Fruit fly (Drosophila melanogaster) whole organism, embryonic: ENCODE results near the gene CG12992.

Source experiments
- CG1024 ChIP-seq: fragments of 200-800 bp; sonication (Bioruptor generic); IDR thresholded peaks from 2 replicates; pipeline ENCODE4 v1.3.6; 2022; ENCODE audit warnings: missing biosample characterization, missing genetic modification characterization
- CG10267 ChIP-seq: fragments of 200-800 bp; sonication (Bioruptor generic); optimal IDR thresholded peaks from 2 replicates; lab custom pipeline; 2018; ENCODE audit warnings: missing biosample characterization, mild to moderate bottlenecking, missing genetic modification characterization, moderate library complexity
- CG10274 ChIP-seq: fragments of 200-800 bp; sonication (Bioruptor generic); optimal IDR thresholded peaks from 3 replicates; lab custom pipeline; 2017; ENCODE audit warnings: missing biosample characterization, mild to moderate bottlenecking, missing genetic modification characterization
- CG10654 ChIP-seq: fragments of 200-800 bp; sonication (Bioruptor generic); optimal IDR thresholded peaks from 2 replicates; lab custom pipeline; 2016; ENCODE audit warnings: missing biosample characterization, missing genetic modification characterization
- CG10979 ChIP-seq: fragments of 200-800 bp; sonication (Bioruptor generic); optimal IDR thresholded peaks from 2 replicates; lab custom pipeline; 2018; ENCODE audit warnings: missing biosample characterization, mild to moderate bottlenecking, missing genetic modification characterization, moderate library complexity
- CG11085 ChIP-seq: fragments of 200-800 bp; sonication (Bioruptor generic); IDR thresholded peaks from 2 replicates; pipeline ENCODE4 v1.3.6; 2022; ENCODE audit warnings: missing biosample characterization, missing genetic modification characterization
- CG11723 ChIP-seq: fragments of 200-800 bp; sonication (Bioruptor generic); optimal IDR thresholded peaks from 2 replicates; lab custom pipeline; 2017; ENCODE audit warnings: missing biosample characterization, mild to moderate bottlenecking, missing genetic modification characterization
- CG12942 ChIP-seq: fragments of 200-800 bp; sonication (Bioruptor generic); optimal IDR thresholded peaks from 3 replicates; lab custom pipeline; 2016; ENCODE audit warnings: missing biosample characterization, missing genetic modification characterization
- CG13775 ChIP-seq: fragments of 200-800 bp; sonication (Bioruptor generic); optimal IDR thresholded peaks from 3 replicates; lab custom pipeline; 2017; ENCODE audit warnings: missing biosample characterization, mild to moderate bottlenecking, missing genetic modification characterization
- CG14965 ChIP-seq: fragments of 200-800 bp; sonication (Bioruptor generic); optimal IDR thresholded peaks from 2 replicates; lab custom pipeline; 2016; ENCODE audit warnings: missing biosample characterization, missing genetic modification characterization, borderline replicate concordance
- CG15073 ChIP-seq: fragments of 200-800 bp; sonication (Bioruptor generic); optimal IDR thresholded peaks from 2 replicates; lab custom pipeline; 2016; ENCODE audit warnings: missing biosample characterization, missing genetic modification characterization
- CG16815 ChIP-seq: fragments of 200-800 bp; sonication (Bioruptor generic); optimal IDR thresholded peaks from 3 replicates; lab custom pipeline; 2017; ENCODE audit warnings: missing biosample characterization, mild to moderate bottlenecking, missing genetic modification characterization
- CG17186 ChIP-seq: fragments of 200-800 bp; sonication (Bioruptor generic); optimal IDR thresholded peaks from 3 replicates; lab custom pipeline; 2017; ENCODE audit warnings: missing biosample characterization, missing genetic modification reagents, missing genetic modification characterization
- CG2199 ChIP-seq: fragments of 200-800 bp; sonication (Bioruptor generic); IDR thresholded peaks from 3 replicates; pipeline ENCODE4 v1.3.6; 2022; ENCODE audit warnings: missing biosample characterization, missing genetic modification characterization
- CG2202 ChIP-seq: fragments of 200-800 bp; sonication (Bioruptor generic); optimal IDR thresholded peaks from 2 replicates; lab custom pipeline; 2018; ENCODE audit warnings: missing biosample characterization, mild to moderate bottlenecking, missing genetic modification characterization
- CG3163 ChIP-seq: fragments of 200-800 bp; sonication (Bioruptor generic); optimal IDR thresholded peaks from 3 replicates; lab custom pipeline; 2016; ENCODE audit warnings: missing biosample characterization, missing genetic modification characterization
- CG34376 ChIP-seq: fragments of 200-800 bp; sonication (Bioruptor generic); optimal IDR thresholded peaks from 2 replicates; lab custom pipeline; 2018; ENCODE audit warnings: missing biosample characterization, mild to moderate bottlenecking, missing genetic modification characterization
- CG4404 ChIP-seq: fragments of 200-800 bp; sonication (Bioruptor generic); IDR thresholded peaks from 2 replicates; pipeline ENCODE4 v1.3.6; 2022; ENCODE audit warnings: missing biosample characterization, missing genetic modification characterization
- CG6689 ChIP-seq: fragments of 200-800 bp; sonication (Bioruptor generic); IDR thresholded peaks from 2 replicates; pipeline ENCODE4 v1.3.6; 2022; ENCODE audit warnings: missing biosample characterization, missing genetic modification characterization
- CG6791 ChIP-seq: fragments of 200-800 bp; sonication (Bioruptor generic); IDR thresholded peaks from 3 replicates; pipeline ENCODE4 v1.3.6; 2022; ENCODE audit warnings: missing biosample characterization, missing genetic modification characterization; ENCODE audit not compliant: partially characterized antibody
- CG7786 ChIP-seq: fragments of 200-800 bp; sonication (Bioruptor generic); optimal IDR thresholded peaks from 2 replicates; lab custom pipeline; 2016; ENCODE audit warnings: missing biosample characterization, missing genetic modification characterization
- CG8089 ChIP-seq: fragments of 200-800 bp; sonication (Bioruptor generic); optimal IDR thresholded peaks from 3 replicates; lab custom pipeline; 2016; ENCODE audit warnings: missing biosample characterization, missing genetic modification characterization
- CG9215 ChIP-seq: fragments of 200-800 bp; sonication (Bioruptor generic); IDR thresholded peaks from 2 replicates; pipeline ENCODE4 v1.3.6; 2022; ENCODE audit warnings: missing biosample characterization, missing genetic modification characterization
- Doc2 ChIP-seq: fragments of 200-800 bp; sonication (Bioruptor generic); IDR thresholded peaks from 2 replicates; pipeline ENCODE4 v1.3.6; 2022; ENCODE audit warnings: missing biosample characterization, missing genetic modification characterization
- E2f1 ChIP-seq: fragments of 200-800 bp; sonication (Bioruptor generic); IDR thresholded peaks from 2 replicates; pipeline ENCODE4 v1.3.6; 2022; ENCODE audit warnings: missing biosample characterization, missing genetic modification characterization
- Elba2 ChIP-seq: fragments of 200-800 bp; sonication (Bioruptor generic); optimal IDR thresholded peaks from 3 replicates; lab custom pipeline; 2016; ENCODE audit warnings: missing biosample characterization, missing genetic modification characterization
- GATAe ChIP-seq: fragments of 200-800 bp; sonication (Bioruptor generic); conservative IDR thresholded peaks from 2 replicates; pipeline ENCODE4 v1.3.6; 2022; ENCODE audit warnings: missing biosample characterization, missing genetic modification characterization
- Hr78 ChIP-seq, 2 experiments: fragments of 200-800 bp in 1 of 2; fragments of >200 bp in 1 of 2; sonication (Bioruptor generic) in 1 of 2; optimal IDR thresholded peaks; 2 replicates each; lab custom pipeline; 2017 to 2019; ENCODE audit warnings: missing biosample characterization in 2 of 2, missing genetic modification characterization in 2 of 2, mild to moderate bottlenecking in 1 of 2, moderate library complexity in 1 of 2
- Rfx ChIP-seq: fragments of 200-800 bp; sonication (Bioruptor generic); IDR thresholded peaks from 2 replicates; pipeline ENCODE4 v1.3.6; 2022; ENCODE audit warnings: missing biosample characterization, missing genetic modification characterization
- Scr ChIP-seq: fragments of 200-800 bp; sonication (Bioruptor generic); IDR thresholded peaks from 2 replicates; pipeline ENCODE4 v1.3.6; 2022; ENCODE audit warnings: missing biosample characterization, missing genetic modification characterization; ENCODE audit not compliant: partially characterized antibody
- TFAM ChIP-seq: fragments of 200-800 bp; sonication (Bioruptor generic); optimal IDR thresholded peaks from 2 replicates; lab custom pipeline; 2017; ENCODE audit warnings: missing biosample characterization, missing genetic modification characterization, inconsistent platforms
- Tbp ChIP-seq: fragments of >200 bp; optimal IDR thresholded peaks from 2 replicates; lab custom pipeline; 2018; ENCODE audit warnings: missing biosample characterization, missing genetic modification characterization
- Xbp1 ChIP-seq: fragments of 200-800 bp; sonication (Bioruptor generic); optimal IDR thresholded peaks from 3 replicates; lab custom pipeline; 2016; ENCODE audit warnings: missing biosample characterization, mild to moderate bottlenecking, missing genetic modification characterization
- br ChIP-seq: fragments of >200 bp; optimal IDR thresholded peaks from 2 replicates; lab custom pipeline; 2017
- crp ChIP-seq, 2 experiments: fragments of 200-800 bp; sonication (Bioruptor generic); optimal IDR thresholded peaks; 2 replicates in 1 of 2; 3 replicates in 1 of 2; lab custom pipeline; 2017; ENCODE audit warnings: missing biosample characterization in 2 of 2, missing genetic modification characterization in 2 of 2, mild to moderate bottlenecking in 1 of 2, moderate library complexity in 1 of 2
- cwo ChIP-seq: fragments of 200-800 bp; sonication (Bioruptor generic); optimal IDR thresholded peaks from 3 replicates; lab custom pipeline; 2017; ENCODE audit warnings: missing biosample characterization, missing genetic modification characterization, mild to moderate bottlenecking, moderate library complexity, missing genetic modification reagents
- dmrt11E ChIP-seq: fragments of 200-800 bp; sonication (Bioruptor generic); optimal IDR thresholded peaks from 3 replicates; lab custom pipeline; 2018; ENCODE audit warnings: missing biosample characterization, mild to moderate bottlenecking, missing genetic modification characterization, moderate library complexity
- esg ChIP-seq: fragments of 200-800 bp; sonication (Bioruptor generic); conservative IDR thresholded peaks from 2 replicates; pipeline ENCODE4 v1.3.6; 2022; ENCODE audit warnings: missing biosample characterization, missing genetic modification characterization
- eyg ChIP-seq: fragments of 200-800 bp; sonication (Bioruptor generic); optimal IDR thresholded peaks from 3 replicates; lab custom pipeline; 2016; ENCODE audit warnings: missing biosample characterization, missing genetic modification characterization
- kay ChIP-seq: fragments of 200-800 bp; sonication (Bioruptor generic); optimal IDR thresholded peaks from 2 replicates; lab custom pipeline; 2016; ENCODE audit warnings: missing biosample characterization, missing genetic modification characterization
- lilli ChIP-seq: fragments of 200-800 bp; sonication (Bioruptor generic); optimal IDR thresholded peaks from 3 replicates; lab custom pipeline; 2016; ENCODE audit warnings: missing biosample characterization, missing genetic modification characterization
- luna ChIP-seq: fragments of 200-800 bp; sonication (Bioruptor generic); optimal IDR thresholded peaks from 2 replicates; lab custom pipeline; 2016; ENCODE audit warnings: missing biosample characterization, missing genetic modification characterization
- mirr ChIP-seq: fragments of 200-800 bp; sonication (Bioruptor generic); optimal IDR thresholded peaks from 3 replicates; lab custom pipeline; 2018; ENCODE audit warnings: missing biosample characterization, mild to moderate bottlenecking, missing genetic modification characterization
- nmo ChIP-seq: fragments of 200-800 bp; sonication (Bioruptor generic); optimal IDR thresholded peaks from 2 replicates; lab custom pipeline; 2018; ENCODE audit warnings: missing biosample characterization, mild to moderate bottlenecking, missing genetic modification characterization, moderate library complexity
- odd ChIP-seq: fragments of 200-800 bp; sonication (Bioruptor generic); optimal IDR thresholded peaks from 2 replicates; lab custom pipeline; 2017; ENCODE audit warnings: missing biosample characterization, mild to moderate bottlenecking, missing genetic modification characterization
- peb ChIP-seq: fragments of 200-800 bp; sonication (Bioruptor generic); IDR thresholded peaks from 2 replicates; pipeline ENCODE4 v1.3.6; 2022; ENCODE audit warnings: missing biosample characterization, missing genetic modification characterization
- pum ChIP-seq: fragments of 200-800 bp; sonication (Bioruptor generic); optimal IDR thresholded peaks from 2 replicates; lab custom pipeline; 2016; ENCODE audit warnings: missing biosample characterization, missing genetic modification characterization
- ranshi ChIP-seq: fragments of 200-800 bp; sonication (Bioruptor generic); IDR thresholded peaks from 2 replicates; pipeline ENCODE4 v1.3.6; 2022; ENCODE audit warnings: missing biosample characterization, missing genetic modification characterization
- tin ChIP-seq: fragments of 200-800 bp; sonication (Bioruptor generic); optimal IDR thresholded peaks from 3 replicates; lab custom pipeline; 2016; ENCODE audit warnings: missing biosample characterization, missing genetic modification characterization
- tup ChIP-seq: fragments of 200-800 bp; sonication (Bioruptor generic); optimal IDR thresholded peaks from 2 replicates; lab custom pipeline; 2016; ENCODE audit warnings: missing biosample characterization, mild to moderate bottlenecking, missing genetic modification characterization, moderate library complexity
- zfh2 ChIP-seq: fragments of 200-800 bp; sonication (Bioruptor generic); optimal IDR thresholded peaks from 2 replicates; lab custom pipeline; 2016; ENCODE audit warnings: missing biosample characterization, missing genetic modification characterization

The CG12992 gene

dm6 chrX:17599330-17599729 lies 10.7 kb downstream of the CG12992 start, which contains the start of gene X11L (continued):
- TF ChIP-seq zfh2 (GFP tag; lab: Kevin White, UChicago) (peak; percentile 84), odd (GFP tag; lab: Kevin White, UChicago) (no peak), Scr (GFP tag; lab: Robert Waterston, UW) (peak; percentile 89), CG34376 (GFP tag; lab: Kevin White, UChicago) (no peak), CG10979 (peak; percentile 49), kay (GFP tag; lab: Kevin White, UChicago) (peak; percentile 54), tup (peak; percentile 68), luna (GFP tag; lab: Kevin White, UChicago) (no peak), TFAM (GFP tag; lab: Kevin White, UChicago) (no peak), lilli (GFP tag; lab: Kevin White, UChicago) (peak; percentile 84), CG11723 (GFP tag; lab: Kevin White, UChicago) (no peak), GATAe (no peak), CG8089 (peak; percentile 58), CG1024 (GFP tag; lab: Robert Waterston, UW) (peak; percentile 63; the same call in 1 of the 2 replicates), Hr78 (GFP tag; optimal IDR thresholded peaks at IDR 0.05; lab: Kevin White, UChicago) (no peak), CG16815 (GFP tag; lab: Kevin White, UChicago) (peak; percentile 46), Rfx (GFP tag; lab: Robert Waterston, UW) (peak; percentile 84), eyg (GFP tag; lab: Kevin White, UChicago) (peak; percentile 24), CG3163 (GFP tag; lab: Kevin White, UChicago) (peak; percentile 56), CG13775 (GFP tag; lab: Kevin White, UChicago) (peak; percentile 57), esg (GFP tag; lab: Robert Waterston, UW) (peak; percentile 28; the same call in 1 of the 2 replicates), CG6689 (GFP tag; lab: Robert Waterston, UW) (peak; percentile 54), mirr (no peak), CG10274 (GFP tag; lab: Kevin White, UChicago) (no peak), cwo (peak; percentile 31), pum (GFP tag; lab: Kevin White, UChicago) (peak; percentile 69), dmrt11E (tag; lab: Kevin White, UChicago) (peak; percentile 49), ranshi (GFP tag; lab: Robert Waterston, UW) (peak; percentile 64), CG2199 (GFP tag; lab: Robert Waterston, UW) (0 out of 3 replicates have a peak, but pooled peaks have one; percentile 35), E2f1 (peak; percentile 50; the same call in 1 of the 2 replicates), tin (GFP tag; lab: Kevin White, UChicago) (peak; percentile 75), CG2202 (peak; percentile 30), CG9215 (GFP tag; lab: Robert Waterston, UW) (peak; percentile 40; the same call in 1 of the 2 replicates), CG7786 (GFP tag; lab: Kevin White, UChicago) (peak; percentile 84), nmo (GFP tag; lab: Kevin White, UChicago) (peak; percentile 64), peb (GFP tag; lab: Robert Waterston, UW) (peak; percentile 31; the same call in 1 of the 2 replicates), crp (GFP tag; optimal IDR thresholded peaks at IDR 0.05; lab: Kevin White, UChicago) (peak in 1 of 2 experiments; percentile 34), CG10267 (peak; percentile 95), CG12942 (GFP tag; lab: Kevin White, UChicago) (peak; percentile 64), br (lab: Kevin White, UChicago) (no peak), CG11085 (GFP tag; lab: Robert Waterston, UW) (peak; percentile 44; the same call in 1 of the 2 replicates), CG10654 (GFP tag; lab: Kevin White, UChicago) (peak; percentile 63), CG6791 (GFP tag; lab: Robert Waterston, UW) (peak; percentile 94), Doc2 (GFP tag; lab: Robert Waterston, UW) (no peak), Tbp (GFP tag; lab: Kevin White, UChicago) (no peak), Xbp1 (GFP tag; lab: Kevin White, UChicago) (peak; percentile 81), CG17186 (peak; percentile 73), CG14965 (no peak), CG4404 (peak; percentile 41; the same call in 1 of the 2 replicates), Elba2 (GFP tag; lab: Kevin White, UChicago) (peak; percentile 24), CG15073 (no peak)
